Worm (Caenorhabditis elegans): ENCODE measurements around the gene nhr-129.

DNA sequence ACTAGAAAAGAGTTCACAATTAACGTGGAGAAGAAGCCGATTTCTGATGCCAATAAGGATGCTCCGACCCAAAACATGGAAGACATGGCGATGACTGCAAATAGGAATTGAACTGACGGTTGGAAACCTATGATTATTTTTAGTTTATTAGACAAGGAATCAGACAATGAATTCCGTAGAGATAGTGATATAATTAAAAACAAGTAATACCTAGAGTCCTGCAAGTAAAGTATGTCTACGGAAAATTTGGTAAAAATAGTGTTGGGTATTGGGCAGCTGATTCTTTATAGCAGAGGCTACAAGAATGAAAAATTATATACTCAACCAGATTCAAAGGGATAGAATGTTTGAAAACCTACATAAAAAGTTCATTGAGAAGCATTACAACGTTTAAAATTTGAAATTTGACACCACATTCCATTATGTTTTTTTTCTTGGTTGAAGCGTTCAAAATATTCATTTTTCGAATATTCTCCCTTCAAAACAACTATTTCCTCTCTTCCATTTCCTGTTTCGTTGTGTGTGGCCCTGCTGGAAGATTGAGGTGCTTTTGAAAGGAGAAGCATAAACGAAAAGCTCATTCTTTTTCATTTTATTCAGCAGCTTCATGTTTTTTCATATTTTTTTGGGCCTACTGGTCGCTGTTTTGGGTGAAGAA lies 8.9 kb upstream of the nhr-129 start, which contains the start of the genes str-4 and lgc-48:
- TF ChIP-seq unc-62 (GFP tag; optimal IDR thresholded peaks at IDR 0.05) (no peak), R02D3.7 (tag; optimal IDR thresholded peaks at IDR 0.05) (no peak), aly-2 (tag; optimal IDR thresholded peaks at IDR 0.05) (no peak), nhr-11 (tag; optimal IDR thresholded peaks at IDR 0.05) (no peak), nhr-77 (tag; optimal IDR thresholded peaks at IDR 0.05) (no peak), crh-2 (tag; optimal IDR thresholded peaks at IDR 0.05) (no peak), ama-1 (optimal IDR thresholded peaks at IDR 0.05) (no peak), snpc-4 (tag; optimal IDR thresholded peaks at IDR 0.05) (no peak), lin-39 (tag; optimal IDR thresholded peaks at IDR 0.05) (no peak), nhr-25 (tag; optimal IDR thresholded peaks at IDR 0.05) (no peak), elt-3 (tag; optimal IDR thresholded peaks at IDR 0.05) (no peak), unc-39 (tag; optimal IDR thresholded peaks at IDR 0.05) (no peak)

Data from whole organism, L2 larva.